Worm (Caenorhabditis elegans): Measurements from ENCODE around the gene H23L24.4.

H23L24.4 gene

DNA sequence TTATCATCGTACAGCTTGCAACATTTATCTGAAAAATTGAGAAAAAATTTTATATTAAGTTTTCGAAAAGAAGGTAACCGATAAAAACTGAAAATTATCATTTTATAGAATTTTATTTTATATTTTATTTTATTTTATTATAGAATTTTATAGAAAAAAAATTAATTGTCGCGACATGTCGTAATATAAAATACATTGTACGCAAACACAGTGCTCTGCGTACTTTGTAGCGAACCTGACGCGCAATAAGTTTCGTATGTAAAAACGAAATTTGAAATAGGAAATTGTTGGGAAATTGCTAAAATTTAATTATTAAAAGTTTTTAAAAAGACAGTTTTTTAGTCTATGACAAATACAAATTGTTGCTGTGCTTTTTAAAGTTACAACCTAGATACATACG lies 13.9 kb downstream of the H23L24.4 start, which contains the start of the genes hst-1 and ints-6 (continued):
- TF ChIP-seq lin-15B (tag; optimal IDR thresholded peaks at IDR 0.05) = no peak
- TF ChIP-seq swsn-7 (tag; optimal IDR thresholded peaks at IDR 0.05) = peak; percentile 9
- TF ChIP-seq snu-23 (GFP tag; optimal IDR thresholded peaks at IDR 0.05) = peak; percentile 46
- TF ChIP-seq jun-1 (tag; optimal IDR thresholded peaks at IDR 0.05) = no peak
- TF ChIP-seq nhr-90 (tag; optimal IDR thresholded peaks at IDR 0.05; ENCODE audit: poor library complexity) = no peak
- peak; percentile 76 for TF ChIP-seq F16B12.6 (tag; optimal IDR thresholded peaks at IDR 0.05)
- TF ChIP-seq nhr-20 (tag; optimal IDR thresholded peaks at IDR 0.05) = peak; percentile 21
- no peak for TF ChIP-seq sup-37 (GFP tag; optimal IDR thresholded peaks at IDR 0.05)
- no peak for TF ChIP-seq ztf-4 (tag; optimal IDR thresholded peaks at IDR 0.05)
- TF ChIP-seq nhr-47 (tag; optimal IDR thresholded peaks at IDR 0.05) = peak; percentile 32

DNA sequence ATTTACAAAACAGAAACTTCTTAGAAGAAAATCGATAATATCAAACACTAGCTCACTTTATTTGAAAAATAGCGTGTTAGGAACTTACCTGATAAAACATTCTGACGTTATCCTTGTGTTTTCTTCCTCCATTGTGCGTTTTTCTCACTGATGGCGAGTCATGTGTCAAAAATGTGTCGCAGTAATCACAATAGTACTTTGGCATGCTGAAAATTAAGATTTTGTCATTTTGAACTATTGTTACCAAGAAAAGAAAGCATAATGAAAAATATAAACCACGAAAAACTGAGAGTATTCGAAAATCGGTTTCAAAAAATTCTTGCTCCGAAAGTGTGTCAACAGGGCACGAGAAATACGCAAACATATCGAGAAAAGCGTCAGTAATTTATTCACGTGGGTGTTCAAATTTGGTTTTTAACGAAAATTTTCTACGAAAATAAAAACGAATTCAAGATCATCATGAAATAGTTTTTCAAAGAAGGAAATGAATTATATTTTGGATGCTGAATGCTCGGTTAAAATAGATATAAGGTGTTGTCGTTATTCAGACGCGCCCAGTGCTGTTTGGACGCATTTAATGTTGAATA lies 17.7 kb downstream of the H23L24.4 start, which contains the start of gene snrp-3:
Gene snrp-3 (minus strand): TSS at position 206 of the 587 bp plus-strand sequence.
- TF ChIP-seq sup-37 (GFP tag; optimal IDR thresholded peaks at IDR 0.05) (peak; percentile 0), hlh-17 (GFP tag; optimal IDR thresholded peaks at IDR 0.05; ENCODE audit: borderline replicate concordance) (no peak), egl-27 (tag; optimal IDR thresholded peaks at IDR 0.05) (peak in 1 of 2 experiments; percentile 9), aly-2 (tag; optimal IDR thresholded peaks at IDR 0.05) (peak; percentile 86), efl-1 (optimal IDR thresholded peaks at IDR 0.05) (peak; percentile 87 to 96), efl-1 (GFP tag; optimal IDR thresholded peaks at IDR 0.05 in 1 of 2) (peak; percentile 95 to 100), swsn-7 (tag; optimal IDR thresholded peaks at IDR 0.05) (peak; percentile 87), ztf-4 (tag; optimal IDR thresholded peaks at IDR 0.05) (peak; percentile 50), fkh-10 (GFP tag; optimal IDR thresholded peaks at IDR 0.05) (peak; percentile 20), tbx-2 (tag; optimal IDR thresholded peaks at IDR 0.05) (peak; percentile 86), alr-1 (tag; optimal IDR thresholded peaks at IDR 0.05; ENCODE audit: borderline replicate concordance) (no peak), nhr-85 (tag) (peak; percentile 93), snu-23 (GFP tag; optimal IDR thresholded peaks at IDR 0.05) (peak; percentile 91), lin-13 (GFP tag; optimal IDR thresholded peaks at IDR 0.05) (peak; percentile 85), lin-35 (GFP tag; optimal IDR thresholded peaks at IDR 0.05) (peak; percentile 94 to 98), nhr-71 (tag; optimal IDR thresholded peaks at IDR 0.05) (peak; percentile 93), nhr-90 (tag; optimal IDR thresholded peaks at IDR 0.05; ENCODE audit: poor library complexity) (peak; percentile 79), zag-1 (tag; optimal IDR thresholded peaks at IDR 0.05) (peak; percentile 82), nhr-28 (tag; optimal IDR thresholded peaks at IDR 0.05) (no peak), blmp-1 (tag; optimal IDR thresholded peaks at IDR 0.05) (peak; percentile 68), mab-9 (GFP tag; IDR thresholded peaks at IDR 0.05) (peak; percentile 41; the same call in 1 of the 2 replicates), elt-3 (tag; optimal IDR thresholded peaks at IDR 0.05) (peak in 2 of 6 experiments; percentile 61 to 76), ama-1 (optimal IDR thresholded peaks at IDR 0.05) (peak; percentile 67), nhr-11 (tag; optimal IDR thresholded peaks at IDR 0.05) (peak; percentile 80), C04F5.9 (tag; optimal IDR thresholded peaks at IDR 0.05) (peak; percentile 55), unc-98 (GFP tag; IDR thresholded peaks at IDR 0.05) (no peak), lir-3 (tag; optimal IDR thresholded peaks at IDR 0.05; ENCODE audit: poor library complexity) (peak; percentile 65), Y116A8C.19 (tag; optimal IDR thresholded peaks at IDR 0.05; ENCODE audit: borderline replicate concordance) (no peak), nhr-20 (tag; optimal IDR thresholded peaks at IDR 0.05) (peak; percentile 89), ces-1 (GFP tag; optimal IDR thresholded peaks at IDR 0.05) (no peak), vab-15 (tag; optimal IDR thresholded peaks at IDR 0.05) (no peak), pqm-1 (tag; optimal IDR thresholded peaks at IDR 0.05) (no peak), rnt-1 (tag; optimal IDR thresholded peaks at IDR 0.05) (peak; percentile 89), fkh-4 (tag; optimal IDR thresholded peaks at IDR 0.05; ENCODE audit: borderline replicate concordance) (no peak), nhr-12 (tag; optimal IDR thresholded peaks at IDR 0.05) (no peak), fos-1 (tag; optimal IDR thresholded peaks at IDR 0.05) (peak; percentile 87), elt-2 (tag; optimal IDR thresholded peaks at IDR 0.05) (peak; percentile 60), efl-3 (GFP tag; optimal IDR thresholded peaks at IDR 0.05) (no peak), isw-1 (GFP tag; IDR thresholded peaks at IDR 0.05) (peak; percentile 82), lin-14 (GFP tag; optimal IDR thresholded peaks at IDR 0.05) (peak; percentile 83), nhr-19 (GFP tag; conservative IDR thresholded peaks at IDR 0.05) (peak; percentile 85), jun-1 (tag; optimal IDR thresholded peaks at IDR 0.05) (peak; percentile 61), grh-1 (GFP tag; IDR thresholded peaks at IDR 0.05) (peak; percentile 77), sox-4 (tag; optimal IDR thresholded peaks at IDR 0.05) (peak; percentile 50), ceh-82 (tag; optimal IDR thresholded peaks at IDR 0.05) (peak; percentile 80 to 87 (median 81)), egl-13 (tag; optimal IDR thresholded peaks at IDR 0.05) (peak; percentile 32)
